Worm (Caenorhabditis elegans) whole organism, L3 larva: ENCODE data around the gene C02F12.5.

Experiments
- ZK546.5 ChIP-seq: sonication (generic microtip); optimal IDR thresholded peaks from 2 replicates; lab custom pipeline; 2017; ENCODE audit warnings: missing biosample characterization, missing genetic modification characterization
- ceh-28 ChIP-seq: fragments of 150-350 bp; optimal IDR thresholded peaks from 2 replicates; lab custom pipeline; 2014; ENCODE audit warnings: missing biosample characterization, missing genetic modification reagents, missing genetic modification characterization
- nhr-28 ChIP-seq: fragments of 150-350 bp; optimal IDR thresholded peaks from 2 replicates; lab custom pipeline; 2014; ENCODE audit warnings: missing biosample characterization, missing genetic modification characterization
- tbx-2 ChIP-seq: sonication (generic microtip); optimal IDR thresholded peaks from 2 replicates; lab custom pipeline; 2016; ENCODE audit warnings: mild to moderate bottlenecking, missing genetic modification characterization, missing compliant biosample characterization

DNA sequence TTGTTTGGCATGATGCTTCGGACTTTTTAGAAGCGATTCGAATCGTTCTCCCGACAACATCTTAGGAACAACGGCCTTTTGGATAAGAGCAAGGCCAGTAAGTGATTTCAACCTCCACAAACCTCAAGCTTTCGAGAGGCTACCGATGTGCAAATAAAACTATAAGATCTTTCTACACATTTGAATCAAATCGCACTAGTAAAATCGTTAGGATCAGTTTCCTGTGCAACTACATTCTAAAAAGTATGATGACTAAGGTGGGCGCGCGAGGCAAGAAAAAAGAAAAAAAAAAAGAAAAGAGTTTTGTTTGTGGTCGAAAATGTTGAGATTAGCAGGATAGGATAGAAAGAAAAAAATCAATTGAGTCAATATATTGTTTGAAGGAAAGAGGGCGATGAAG lies 27.1 kb downstream of the C02F12.5 start, which contains the start of gene tmem-24:
- TF ChIP-seq ceh-28 (tag; lab: Kevin White, UChicago) (no peak), tbx-2 (tag; lab: Kevin White, UChicago) (no peak), nhr-28 (tag; lab: Kevin White, UChicago) (no peak), ZK546.5 (no peak)
